Worm (Caenorhabditis elegans) whole organism, early embryonic: ENCODE results near the gene pqn-90.

Experiments
- B0310.2 ChIP-seq: sonication (generic microtip); optimal IDR thresholded peaks from 2 replicates; lab custom pipeline; 2016; ENCODE audit warnings: mild to moderate bottlenecking, missing genetic modification characterization, missing compliant biosample characterization
- ama-1 ChIP-seq: fragments of 150-350 bp; optimal IDR thresholded peaks from 2 replicates; lab custom pipeline; 2014
- ceh-13 ChIP-seq: fragments of 200-800 bp; sonication (Bioruptor generic); optimal IDR thresholded peaks from 2 replicates; lab custom pipeline; 2018; ENCODE audit warnings: mild to moderate bottlenecking, missing genetic modification characterization, missing compliant biosample characterization
- flt-1 ChIP-seq: fragments of 200-800 bp; sonication (Bioruptor generic); IDR thresholded peaks from 2 replicates; pipeline ENCODE4 v1.3.6; 2022; ENCODE audit warnings: missing genetic modification characterization, missing compliant biosample characterization
- hmg-4 ChIP-seq: fragments of 200-800 bp; sonication (Bioruptor generic); optimal IDR thresholded peaks from 2 replicates; lab custom pipeline; 2018; ENCODE audit warnings: mild to moderate bottlenecking, missing genetic modification characterization, missing compliant biosample characterization
- pes-1 ChIP-seq: fragments of 200-800 bp; sonication (Bioruptor generic); IDR thresholded peaks from 2 replicates; pipeline ENCODE4 v1.3.6; 2022; ENCODE audit warnings: missing genetic modification reagents, missing genetic modification characterization, missing compliant biosample characterization
- scrt-1 ChIP-seq: fragments of 200-800 bp; sonication (Bioruptor generic); IDR thresholded peaks from 2 replicates; pipeline ENCODE4 v1.3.6; 2022; ENCODE audit warnings: missing genetic modification characterization, missing compliant biosample characterization
- sea-1 ChIP-seq: fragments of 200-800 bp; sonication (Bioruptor generic); conservative IDR thresholded peaks from 2 replicates; pipeline ENCODE4 v1.3.6; 2022; ENCODE audit warnings: missing genetic modification characterization, missing compliant biosample characterization
- tbx-11 ChIP-seq: fragments of 200-800 bp; sonication (Bioruptor generic); IDR thresholded peaks from 2 replicates; pipeline ENCODE4 v1.3.6; 2022; ENCODE audit warnings: missing genetic modification characterization, missing compliant biosample characterization
- tra-4 ChIP-seq: sonication (generic microtip); optimal IDR thresholded peaks from 2 replicates; lab custom pipeline; 2017; ENCODE audit warnings: missing genetic modification characterization, missing compliant biosample characterization

ce11 chrIV:15328092-15328491 is 37.0 kb upstream of the pqn-90 start, which contains the start of gene tbx-40:
- no peak for TF ChIP-seq sea-1 (GFP tag; lab: Robert Waterston, UW)
- TF ChIP-seq flt-1 (GFP tag; lab: Robert Waterston, UW) = no peak
- no peak for TF ChIP-seq ama-1 (lab: Kevin White, UChicago)
- TF ChIP-seq scrt-1 (GFP tag; lab: Robert Waterston, UW) = no peak
- no peak for TF ChIP-seq ceh-13 (GFP tag; lab: Kevin White, UChicago)
- TF ChIP-seq B0310.2 = no peak
- TF ChIP-seq hmg-4 = no peak
- TF ChIP-seq pes-1 (GFP tag; lab: Robert Waterston, UW) = no peak
- TF ChIP-seq tbx-11 = no peak
- no peak for TF ChIP-seq tra-4 (tag; lab: Kevin White, UChicago)
